Fruit fly (Drosophila melanogaster): Measurements from ENCODE around the gene CG18666.
A peak's percentile ranks its signal among the peaks of the same experiment; 100 is the strongest.

CG18666 gene

DNA sequence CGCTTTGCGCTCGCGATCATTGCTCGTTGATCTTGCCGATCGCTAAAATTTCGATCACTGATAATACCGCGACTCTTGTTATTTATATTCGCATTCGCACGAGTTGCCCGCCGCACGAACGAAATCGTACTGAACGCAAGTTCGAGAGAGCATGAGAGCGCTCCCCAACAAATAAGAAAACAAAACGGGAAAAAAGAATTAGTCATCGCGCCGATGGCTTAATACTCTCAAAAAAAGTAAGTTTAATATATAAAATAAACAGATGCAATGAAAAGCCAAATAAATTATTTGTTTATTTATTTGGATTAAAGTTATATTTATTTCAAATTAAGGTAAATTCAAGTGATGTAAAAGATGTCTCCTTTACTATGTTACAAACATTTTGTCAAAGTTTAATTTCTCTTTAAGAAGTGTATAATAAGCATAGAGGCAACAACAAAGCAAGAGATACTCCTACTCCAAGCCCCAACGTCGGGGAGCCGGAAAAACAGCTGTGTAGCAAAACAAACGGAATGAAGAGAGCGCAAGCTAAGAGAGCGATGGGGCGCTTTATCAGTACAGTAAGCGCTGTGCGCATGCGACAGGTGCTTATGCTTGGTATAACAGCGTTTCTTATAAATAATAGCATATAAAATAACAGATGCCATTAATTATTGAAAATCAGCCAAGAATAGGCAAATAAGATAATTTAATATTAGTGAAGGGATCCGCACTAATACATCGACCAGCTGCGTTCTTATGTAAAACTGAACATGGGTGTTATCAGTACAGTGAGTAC, 22.9 kb downstream of the CG18666 start (continued):
- TF ChIP-seq CG14441 (GFP tag; IDR thresholded peaks at IDR 0.05) (peak; percentile 59), Sox100B (GFP tag; optimal IDR thresholded peaks at IDR 0.05) (peak; percentile 94), CG30431 (GFP tag; optimal IDR thresholded peaks at IDR 0.05) (peak; percentile 56), nerfin-1 (tag; optimal IDR thresholded peaks at IDR 0.05) (peak; percentile 63), CG4282 (GFP tag; optimal IDR thresholded peaks at IDR 0.05) (peak; percentile 21), exex (tag; optimal IDR thresholded peaks at IDR 0.05) (peak; percentile 38), her (GFP tag; optimal IDR thresholded peaks at IDR 0.05) (peak; percentile 30), hbn (GFP tag; IDR thresholded peaks at IDR 0.05; ENCODE audit: partially characterized antibody) (no peak), CG31388 (GFP tag; optimal IDR thresholded peaks at IDR 0.05) (no peak), Opbp (GFP tag; IDR thresholded peaks at IDR 0.05; ENCODE audit: partially characterized antibody) (no peak), CG2199 (GFP tag; IDR thresholded peaks at IDR 0.05) (no peak), Eip74EF (GFP tag; optimal IDR thresholded peaks at IDR 0.05) (peak in 1 of 2 experiments; percentile 76), CG11560 (tag; IDR thresholded peaks at IDR 0.05) (peak; percentile 77; the same call in 2 of the 3 replicates), Hey (tag; optimal IDR thresholded peaks at IDR 0.05) (no peak), CG15601 (tag; optimal IDR thresholded peaks at IDR 0.05) (peak; percentile 45), CG10565 (GFP tag; optimal IDR thresholded peaks at IDR 0.05) (no peak), CG11695 (GFP tag; IDR thresholded peaks at IDR 0.05) (peak; percentile 63), Sry-δ (GFP tag; optimal IDR thresholded peaks at IDR 0.05) (no peak), hb (GFP tag; IDR thresholded peaks at IDR 0.05; ENCODE audit: partially characterized antibody) (no peak), CG10462 (GFP tag; optimal IDR thresholded peaks at IDR 0.05) (peak; percentile 74), prd (optimal IDR thresholded peaks at IDR 0.05) (no peak), prd (GFP tag; IDR thresholded peaks at IDR 0.05) (peak; percentile 68; the same call in 2 of the 3 replicates), CG10274 (GFP tag; optimal IDR thresholded peaks at IDR 0.05) (no peak), Sry-β (GFP tag; optimal IDR thresholded peaks at IDR 0.05) (no peak), Lhr (GFP tag; optimal IDR thresholded peaks at IDR 0.05) (peak; percentile 59), Scr (GFP tag; IDR thresholded peaks at IDR 0.05; ENCODE audit: partially characterized antibody) (no peak), CG2116 (GFP tag; optimal IDR thresholded peaks at IDR 0.05) (peak; percentile 49), disco-r (GFP tag; optimal IDR thresholded peaks at IDR 0.05) (peak; percentile 63), Rfx (GFP tag; IDR thresholded peaks at IDR 0.05) (peak; percentile 87), CG7271 (tag; optimal IDR thresholded peaks at IDR 0.05) (no peak), zen2 (GFP tag; IDR thresholded peaks at IDR 0.05; ENCODE audit: partially characterized antibody) (no peak), pho (GFP tag; optimal IDR thresholded peaks at IDR 0.05) (peak; percentile 48), dmrt99B (tag; optimal IDR thresholded peaks at IDR 0.05) (peak; percentile 91), Xbp1 (GFP tag; optimal IDR thresholded peaks at IDR 0.05) (peak; percentile 80), rib (GFP tag; IDR thresholded peaks at IDR 0.05) (peak; percentile 80), CG10366 (GFP tag; IDR thresholded peaks at IDR 0.05) (peak; percentile 75), slp2 (GFP tag; optimal IDR thresholded peaks at IDR 0.05) (peak; percentile 77), mld (GFP tag; IDR thresholded peaks at IDR 0.05; ENCODE audit: partially characterized antibody) (no peak), TFAM (GFP tag; optimal IDR thresholded peaks at IDR 0.05) (no peak), az2 (GFP tag; optimal IDR thresholded peaks at IDR 0.05) (peak; percentile 80), HLH3B (GFP tag; IDR thresholded peaks at IDR 0.05) (peak; percentile 51), CG30403 (GFP tag; optimal IDR thresholded peaks at IDR 0.05) (peak; percentile 78), ems (GFP tag; optimal IDR thresholded peaks at IDR 0.05) (peak; percentile 42), C15 (GFP tag; IDR thresholded peaks at IDR 0.05) (no peak), tin (GFP tag; optimal IDR thresholded peaks at IDR 0.05) (peak; percentile 55), CG3281 (GFP tag; optimal IDR thresholded peaks at IDR 0.05) (peak; percentile 51), pita (GFP tag; optimal IDR thresholded peaks at IDR 0.05) (no peak), trh (GFP tag; optimal IDR thresholded peaks at IDR 0.05) (no peak), kni (GFP tag; optimal IDR thresholded peaks at IDR 0.05) (no peak)

All from whole organism, embryonic.